Fruit fly (Drosophila melanogaster) whole organism, pupa: ENCODE results near the gene CG7739.

Experiments used
- CG10348 ChIP-seq: fragments of 200-800 bp; sonication (Bioruptor generic); IDR thresholded peaks from 2 replicates; pipeline ENCODE4 v1.3.6; 2022; ENCODE audit warnings: missing biosample characterization, missing genetic modification characterization
- CG14655 ChIP-seq: fragments of 200-800 bp; sonication (Bioruptor generic); optimal IDR thresholded peaks from 3 replicates; lab custom pipeline; 2017; ENCODE audit warnings: mild to moderate bottlenecking, missing biosample characterization, missing genetic modification reagents, missing genetic modification characterization
- CG8301 ChIP-seq: fragments of 200-800 bp; sonication (Bioruptor generic); optimal IDR thresholded peaks from 2 replicates; lab custom pipeline; 2018; ENCODE audit warnings: missing biosample characterization, mild to moderate bottlenecking, missing genetic modification characterization
- EcR ChIP-seq: fragments of 200-800 bp; sonication (Bioruptor generic); optimal IDR thresholded peaks from 3 replicates; lab custom pipeline; 2019; ENCODE audit warnings: missing biosample characterization, missing genetic modification characterization, mild to moderate bottlenecking, moderate library complexity, missing genetic modification reagents
- rn ChIP-seq: fragments of 200-800 bp; sonication (Bioruptor generic); IDR thresholded peaks from 2 replicates; pipeline ENCODE4 v1.3.6; 2022; ENCODE audit warnings: missing biosample characterization, missing genetic modification characterization

dm6 chr3L:15580487-15580886 is 17.6 kb upstream of the CG7739 start, which contains the start of the genes mrn and CG12301:
- TF ChIP-seq CG8301: no peak
- no peak for TF ChIP-seq CG10348 (GFP tag; lab: Robert Waterston, UW)
- peak; percentile 93 for TF ChIP-seq rn (GFP tag; lab: Robert Waterston, UW)
- TF ChIP-seq CG14655: no peak
- TF ChIP-seq EcR (GFP tag; lab: Kevin White, UChicago): no peak
